Worm (Caenorhabditis elegans): ENCODE measurements around the gene glr-5.

The glr-5 gene

DNA sequence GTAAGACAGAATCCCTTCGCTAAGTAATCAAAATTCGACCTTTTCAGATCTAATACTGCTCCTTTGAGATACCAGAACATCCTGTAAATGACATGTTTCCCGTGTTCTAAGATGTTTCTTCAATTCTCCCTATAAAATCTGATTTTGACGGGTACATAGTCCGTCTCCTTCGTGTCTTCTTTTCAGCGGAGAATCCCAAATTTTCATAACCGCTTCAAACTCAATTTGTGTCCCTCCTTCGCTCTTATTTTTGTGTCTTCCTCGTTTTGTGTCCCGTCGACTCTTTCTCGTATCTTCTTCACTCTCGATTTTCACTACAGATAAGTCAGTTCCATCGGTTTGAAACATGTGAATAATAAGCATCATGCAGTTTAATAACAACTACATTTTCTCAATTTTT lies at the start of gene glr-5:
Gene glr-5 (plus strand): TSS at position 321 of the 400 bp plus-strand sequence.
- TF ChIP-seq sma-3 (GFP tag; optimal IDR thresholded peaks at IDR 0.05), result no peak
- TF ChIP-seq sma-9 (GFP tag; optimal IDR thresholded peaks at IDR 0.05), result peak; percentile 45
- TF ChIP-seq sma-9 (tag; optimal IDR thresholded peaks at IDR 0.05), result no peak

- TF ChIP-seq nhr-23 (tag; optimal IDR thresholded peaks at IDR 0.05) (no peak), unc-55 (GFP tag; optimal IDR thresholded peaks at IDR 0.05) (no peak), fos-1 (tag; optimal IDR thresholded peaks at IDR 0.05) (no peak), C34F6.9 (tag; optimal IDR thresholded peaks at IDR 0.05) (no peak), R02D3.7 (tag; optimal IDR thresholded peaks at IDR 0.05) (no peak), elt-3 (tag; optimal IDR thresholded peaks at IDR 0.05) (no peak), nhr-12 (tag; optimal IDR thresholded peaks at IDR 0.05) (no peak), crh-2 (tag; optimal IDR thresholded peaks at IDR 0.05) (no peak), sem-4 (tag; optimal IDR thresholded peaks at IDR 0.05) (no peak), nhr-21 (tag; optimal IDR thresholded peaks at IDR 0.05) (no peak), lin-39 (tag; optimal IDR thresholded peaks at IDR 0.05) (no peak), alr-1 (tag; optimal IDR thresholded peaks at IDR 0.05) (no peak), lin-13 (GFP tag; optimal IDR thresholded peaks at IDR 0.05) (no peak), sma-3 (GFP tag; optimal IDR thresholded peaks at IDR 0.05) (no peak), nhr-129 (tag; optimal IDR thresholded peaks at IDR 0.05) (peak; percentile 33), nhr-10 (tag; optimal IDR thresholded peaks at IDR 0.05) (no peak), ceh-82 (tag; optimal IDR thresholded peaks at IDR 0.05) (no peak), ztf-1 (GFP tag; conservative IDR thresholded peaks at IDR 0.05) (no peak), skn-1 (tag; optimal IDR thresholded peaks at IDR 0.05) (no peak), F13H6.1 (tag; optimal IDR thresholded peaks at IDR 0.05) (peak; percentile 71), lsy-2 (tag; optimal IDR thresholded peaks at IDR 0.05) (peak in 1 of 2 experiments; percentile 25), elt-1 (tag; optimal IDR thresholded peaks at IDR 0.05) (no peak), lin-11 (tag; optimal IDR thresholded peaks at IDR 0.05) (no peak), nhr-11 (tag; optimal IDR thresholded peaks at IDR 0.05) (no peak), dmd-4 (tag; optimal IDR thresholded peaks at IDR 0.05) (no peak), blmp-1 (tag; optimal IDR thresholded peaks at IDR 0.05; ENCODE audit: insufficient read depth) (no peak), sma-9 (GFP tag; optimal IDR thresholded peaks at IDR 0.05) (peak; percentile 78), sma-9 (tag; optimal IDR thresholded peaks at IDR 0.05) (no peak), unc-62 (GFP tag; optimal IDR thresholded peaks at IDR 0.05) (no peak), aly-2 (tag; optimal IDR thresholded peaks at IDR 0.05) (no peak), nhr-77 (tag; optimal IDR thresholded peaks at IDR 0.05) (no peak), gmeb-1 (tag; optimal IDR thresholded peaks at IDR 0.05) (no peak), ama-1 (optimal IDR thresholded peaks at IDR 0.05) (no peak)
These were observed 48.9 kb upstream of the glr-5 start for ce11 chrV:8667230-8668021.

DNA sequence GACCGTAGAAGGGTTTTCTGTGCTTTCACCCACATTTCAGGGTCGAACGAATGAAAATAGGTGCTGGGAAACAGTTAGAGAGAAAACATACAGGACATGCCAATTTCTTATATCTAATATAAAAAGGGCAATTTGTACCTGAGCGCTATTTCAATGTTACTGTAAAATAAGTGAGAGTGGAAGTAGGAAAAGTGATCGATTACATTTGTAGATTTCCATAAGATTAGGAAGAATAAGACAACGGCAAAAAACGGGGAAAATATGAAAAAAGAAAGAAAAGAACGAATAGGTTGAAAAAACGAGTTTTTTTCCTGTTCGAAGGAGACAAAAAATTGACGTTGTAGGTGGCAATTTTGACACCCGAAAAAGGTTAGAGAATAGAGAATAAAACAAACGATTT lies 48.1 kb upstream of the glr-5 start:
- TF ChIP-seq blmp-1 (tag; optimal IDR thresholded peaks at IDR 0.05; ENCODE audit: insufficient read depth) (peak; percentile 93), nhr-25 (tag; optimal IDR thresholded peaks at IDR 0.05) (peak; percentile 65), dmd-4 (tag; optimal IDR thresholded peaks at IDR 0.05) (no peak), mdl-1 (tag; optimal IDR thresholded peaks at IDR 0.05) (no peak), sma-9 (GFP tag; optimal IDR thresholded peaks at IDR 0.05) (no peak), sma-9 (tag; optimal IDR thresholded peaks at IDR 0.05) (no peak), crh-2 (tag; optimal IDR thresholded peaks at IDR 0.05) (no peak), ceh-16 (tag; optimal IDR thresholded peaks at IDR 0.05) (peak; percentile 47)

- TF ChIP-seq nhr-21 (tag; optimal IDR thresholded peaks at IDR 0.05), result no peak
- no peak for TF ChIP-seq gmeb-1 (tag; optimal IDR thresholded peaks at IDR 0.05)
- TF ChIP-seq nhr-25 (tag; optimal IDR thresholded peaks at IDR 0.05), result peak; percentile 31
These were observed 45.5 kb upstream of the glr-5 start for ce11 chrV:8670759-8671158.
